Fruit fly (Drosophila melanogaster) whole organism, prepupa: Measurements from ENCODE around the gene ovm.
A peak's percentile ranks its signal among the peaks of the same experiment; 100 is the strongest.

ENCODE experiments used
- Blimp-1 ChIP-seq: fragments of 200-800 bp; sonication (Bioruptor generic); optimal IDR thresholded peaks from 3 replicates; lab custom pipeline; 2017; ENCODE audit warnings: missing biosample characterization, missing genetic modification characterization, mild to moderate bottlenecking, moderate library complexity, missing genetic modification reagents
- CG10669 ChIP-seq: fragments of 200-800 bp; sonication (Bioruptor generic); optimal IDR thresholded peaks from 3 replicates; lab custom pipeline; 2018; ENCODE audit warnings: missing biosample characterization, mild to moderate bottlenecking, missing genetic modification characterization, moderate library complexity
- CG11294 ChIP-seq: fragments of 200-800 bp; sonication (Bioruptor generic); IDR thresholded peaks from 2 replicates; pipeline ENCODE4 v1.3.6; 2022; ENCODE audit warnings: missing biosample characterization, missing genetic modification characterization
- CG11902 ChIP-seq: fragments of 200-800 bp; sonication (Bioruptor generic); optimal IDR thresholded peaks from 3 replicates; lab custom pipeline; 2016; ENCODE audit warnings: missing biosample characterization, missing genetic modification characterization
- CG15336 ChIP-seq: fragments of 200-800 bp; sonication (Bioruptor generic); IDR thresholded peaks from 2 replicates; pipeline ENCODE4 v1.3.6; 2022; ENCODE audit warnings: missing biosample characterization, missing genetic modification characterization
- CG16779 ChIP-seq: fragments of 200-800 bp; sonication (Bioruptor generic); optimal IDR thresholded peaks from 3 replicates; lab custom pipeline; 2017; ENCODE audit warnings: missing biosample characterization, mild to moderate bottlenecking, missing genetic modification characterization
- CG3032 ChIP-seq: fragments of 200-800 bp; optimal IDR thresholded peaks from 2 replicates; lab custom pipeline; 2019; ENCODE audit warnings: missing biosample characterization, mild to moderate bottlenecking, missing genetic modification characterization, moderate library complexity
- CG32006 ChIP-seq: fragments of 200-800 bp; sonication (Bioruptor generic); optimal IDR thresholded peaks from 3 replicates; lab custom pipeline; 2017; ENCODE audit warnings: missing biosample characterization, mild to moderate bottlenecking, missing genetic modification characterization
- CG34406 ChIP-seq: fragments of 200-800 bp; sonication (Bioruptor generic); optimal IDR thresholded peaks from 3 replicates; lab custom pipeline; 2016; ENCODE audit warnings: missing biosample characterization, missing genetic modification characterization
- CG3919 ChIP-seq: fragments of 200-800 bp; sonication (Bioruptor generic); optimal IDR thresholded peaks from 3 replicates; lab custom pipeline; 2016; ENCODE audit warnings: missing biosample characterization, missing genetic modification characterization
- CG4318 ChIP-seq: fragments of 200-800 bp; sonication (Bioruptor generic); optimal IDR thresholded peaks from 3 replicates; lab custom pipeline; 2017; ENCODE audit warnings: missing biosample characterization, mild to moderate bottlenecking, missing genetic modification characterization
- CG6163 ChIP-seq: fragments of 200-800 bp; sonication (Bioruptor generic); IDR thresholded peaks from 3 replicates; pipeline ENCODE4 v1.3.6; 2022; ENCODE audit warnings: missing biosample characterization, missing genetic modification characterization
- CG6276 ChIP-seq: fragments of 200-800 bp; sonication (Bioruptor generic); optimal IDR thresholded peaks from 2 replicates; lab custom pipeline; 2017; ENCODE audit warnings: missing biosample characterization, mild to moderate bottlenecking, missing genetic modification characterization
- CG6792 ChIP-seq: fragments of 200-800 bp; sonication (Bioruptor generic); optimal IDR thresholded peaks from 3 replicates; lab custom pipeline; 2016; ENCODE audit warnings: missing biosample characterization, missing genetic modification characterization
- CG6854 ChIP-seq: fragments of 200-800 bp; sonication (Bioruptor generic); optimal IDR thresholded peaks from 2 replicates; lab custom pipeline; 2017; ENCODE audit warnings: missing biosample characterization, mild to moderate bottlenecking, missing genetic modification characterization
- CG7368 ChIP-seq: fragments of 200-800 bp; sonication (Bioruptor generic); optimal IDR thresholded peaks from 3 replicates; lab custom pipeline; 2016; ENCODE audit warnings: missing biosample characterization, missing genetic modification characterization
- CG8319 ChIP-seq: fragments of 200-800 bp; sonication (Bioruptor generic); optimal IDR thresholded peaks from 3 replicates; lab custom pipeline; 2016; ENCODE audit warnings: missing biosample characterization, missing genetic modification characterization
- CG9139 ChIP-seq: fragments of 200-800 bp; sonication (Bioruptor generic); optimal IDR thresholded peaks from 3 replicates; lab custom pipeline; 2017; ENCODE audit warnings: missing biosample characterization, mild to moderate bottlenecking, missing genetic modification characterization
- Eip78C ChIP-seq: fragments of 200-800 bp; sonication (Bioruptor generic); peaks from one replicate; lab custom pipeline; 2016; ENCODE audit warnings: missing biosample characterization, missing genetic modification characterization
- Eip93F ChIP-seq: fragments of 200-800 bp; sonication (Bioruptor generic); optimal IDR thresholded peaks from 2 replicates; lab custom pipeline; 2016; ENCODE audit warnings: missing biosample characterization, mild to moderate bottlenecking, missing genetic modification characterization
- Ets21C ChIP-seq: fragments of 200-800 bp; sonication (Bioruptor generic); optimal IDR thresholded peaks from 3 replicates; lab custom pipeline; 2016; ENCODE audit warnings: missing biosample characterization, missing genetic modification characterization
- Ets96B ChIP-seq: fragments of 200-800 bp; optimal IDR thresholded peaks from 2 replicates; lab custom pipeline; 2019; ENCODE audit warnings: missing biosample characterization, mild to moderate bottlenecking, missing genetic modification characterization, moderate library complexity
- Hr38 ChIP-seq: sonication (Bioruptor generic); optimal IDR thresholded peaks from 2 replicates; lab custom pipeline; 2016; ENCODE audit warnings: missing biosample characterization, missing genetic modification characterization
- Hr39 ChIP-seq: fragments of 200-800 bp; sonication (Bioruptor generic); optimal IDR thresholded peaks from 2 replicates; lab custom pipeline; 2016; ENCODE audit warnings: missing biosample characterization, missing genetic modification characterization
- Lpt ChIP-seq: fragments of 200-800 bp; sonication (Bioruptor generic); optimal IDR thresholded peaks from 3 replicates; lab custom pipeline; 2016; ENCODE audit warnings: missing biosample characterization, missing genetic modification characterization
- Smox ChIP-seq: fragments of 200-800 bp; sonication (Bioruptor generic); optimal IDR thresholded peaks from 3 replicates; lab custom pipeline; 2016; ENCODE audit warnings: missing biosample characterization, missing genetic modification characterization
- Sox102F ChIP-seq: fragments of 200-800 bp; sonication (Bioruptor generic); optimal IDR thresholded peaks from 2 replicates; lab custom pipeline; 2016; ENCODE audit warnings: missing biosample characterization, mild to moderate bottlenecking, missing genetic modification characterization
- Sox15 ChIP-seq: fragments of 200-800 bp; sonication (Bioruptor generic); optimal IDR thresholded peaks from 3 replicates; lab custom pipeline; 2016; ENCODE audit warnings: missing biosample characterization, missing genetic modification characterization
- achi ChIP-seq: fragments of 200-800 bp; sonication (Bioruptor generic); optimal IDR thresholded peaks from 3 replicates; lab custom pipeline; 2016; ENCODE audit warnings: missing biosample characterization, missing genetic modification characterization
- cyc ChIP-seq: fragments of 200-800 bp; sonication (Bioruptor generic); optimal IDR thresholded peaks from 3 replicates; lab custom pipeline; 2016; ENCODE audit warnings: missing biosample characterization, missing genetic modification characterization
- dac ChIP-seq: fragments of 200-800 bp; sonication (Bioruptor generic); optimal IDR thresholded peaks from 2 replicates; lab custom pipeline; 2017; ENCODE audit warnings: missing biosample characterization, mild to moderate bottlenecking, missing genetic modification characterization
- dsx ChIP-seq: fragments of 200-800 bp; optimal IDR thresholded peaks from 3 replicates; lab custom pipeline; 2019; ENCODE audit warnings: missing biosample characterization, mild to moderate bottlenecking, missing genetic modification characterization, moderate library complexity; ENCODE audit not compliant: poor library complexity, severe bottlenecking
- fd85E ChIP-seq: fragments of 200-800 bp; sonication (Bioruptor generic); optimal IDR thresholded peaks from 3 replicates; lab custom pipeline; 2016; ENCODE audit warnings: missing biosample characterization, missing genetic modification characterization
- fkh ChIP-seq: fragments of 200-800 bp; sonication (Bioruptor generic); optimal IDR thresholded peaks from 3 replicates; lab custom pipeline; 2017; ENCODE audit warnings: missing biosample characterization, mild to moderate bottlenecking, missing genetic modification characterization, moderate library complexity
- lz ChIP-seq: fragments of 200-800 bp; sonication (Bioruptor generic); optimal IDR thresholded peaks from 3 replicates; lab custom pipeline; 2016; ENCODE audit warnings: missing biosample characterization, missing genetic modification characterization
- net ChIP-seq: fragments of 200-800 bp; sonication (Bioruptor generic); optimal IDR thresholded peaks from 3 replicates; lab custom pipeline; 2016; ENCODE audit warnings: missing biosample characterization, missing genetic modification characterization
- pdm3 ChIP-seq: fragments of 200-800 bp; sonication (Bioruptor generic); optimal IDR thresholded peaks from 3 replicates; lab custom pipeline; 2016; ENCODE audit warnings: missing biosample characterization, missing genetic modification characterization
- spab ChIP-seq: fragments of 200-800 bp; sonication (Bioruptor generic); optimal IDR thresholded peaks from 2 replicates; lab custom pipeline; 2017; ENCODE audit warnings: missing biosample characterization, mild to moderate bottlenecking, missing genetic modification characterization, missing genetic modification reagents
- ss ChIP-seq, 2 experiments: fragments of 200-800 bp; sonication (Bioruptor generic); optimal IDR thresholded peaks; 2 replicates in 1 of 2; 3 replicates in 1 of 2; lab custom pipeline; 2017 to 2018; ENCODE audit warnings: mild to moderate bottlenecking in 2 of 2, missing biosample characterization in 2 of 2, missing genetic modification characterization in 2 of 2, moderate library complexity in 1 of 2
- topi ChIP-seq: fragments of 200-800 bp; sonication (Bioruptor generic); optimal IDR thresholded peaks from 3 replicates; lab custom pipeline; 2016; ENCODE audit warnings: missing biosample characterization, missing genetic modification characterization

Gene ovm

dm6 chr2L:120492-121455, 20.0 kb downstream of the ovm start (continued):
- TF ChIP-seq CG9139 (no peak), dsx (no peak), Ets21C (peak; percentile 6), CG11902 (GFP tag; lab: Kevin White, UChicago) (no peak), Hr39 (GFP tag; lab: Kevin White, UChicago) (no peak), fd85E (GFP tag; lab: Kevin White, UChicago) (no peak), dac (no peak), CG15336 (GFP tag; lab: Robert Waterston, UW) (no peak; the same call in 1 of the 2 replicates), fkh (no peak), CG3919 (GFP tag; lab: Kevin White, UChicago) (no peak), topi (GFP tag; lab: Kevin White, UChicago) (peak; percentile 32), Smox (GFP tag; lab: Kevin White, UChicago) (no peak), CG3032 (tag; lab: Kevin White, UChicago) (no peak), lz (GFP tag; lab: Kevin White, UChicago) (no peak), Sox102F (GFP tag; lab: Kevin White, UChicago) (no peak), CG8319 (no peak), CG32006 (peak; percentile 74), Lpt (GFP tag; lab: Kevin White, UChicago) (no peak), net (no peak), cyc (no peak), CG34406 (GFP tag; lab: Kevin White, UChicago) (no peak), CG4318 (peak; percentile 62), achi (peak; percentile 20), CG11294 (GFP tag; lab: Robert Waterston, UW) (no peak), Ets96B (tag; lab: Kevin White, UChicago) (no peak), Eip78C (GFP tag; lab: Kevin White, UChicago) (peak; percentile 76), CG6163 (GFP tag; lab: Robert Waterston, UW) (no peak), Hr38 (GFP tag; lab: Kevin White, UChicago) (no peak), pdm3 (GFP tag; lab: Kevin White, UChicago) (no peak), spab (GFP tag; lab: Kevin White, UChicago) (no peak), CG7368 (GFP tag; lab: Kevin White, UChicago) (peak; percentile 27), CG6276 (GFP tag; lab: Kevin White, UChicago) (peak; percentile 65), CG6792 (GFP tag; lab: Kevin White, UChicago) (no peak), Blimp-1 (no peak), ss (GFP tag; optimal IDR thresholded peaks at IDR 0.05; lab: Kevin White, UChicago) (no peak), CG6854 (no peak), CG16779 (tag; lab: Kevin White, UChicago) (no peak), Eip93F (peak; percentile 8), Sox15 (GFP tag; lab: Kevin White, UChicago) (no peak)

- TF ChIP-seq fkh (peak; percentile 60), spab (GFP tag; lab: Kevin White, UChicago) (no peak)
Observed at dm6 chr2L:117750-118149, 23.0 kb downstream of the ovm start.

DNA sequence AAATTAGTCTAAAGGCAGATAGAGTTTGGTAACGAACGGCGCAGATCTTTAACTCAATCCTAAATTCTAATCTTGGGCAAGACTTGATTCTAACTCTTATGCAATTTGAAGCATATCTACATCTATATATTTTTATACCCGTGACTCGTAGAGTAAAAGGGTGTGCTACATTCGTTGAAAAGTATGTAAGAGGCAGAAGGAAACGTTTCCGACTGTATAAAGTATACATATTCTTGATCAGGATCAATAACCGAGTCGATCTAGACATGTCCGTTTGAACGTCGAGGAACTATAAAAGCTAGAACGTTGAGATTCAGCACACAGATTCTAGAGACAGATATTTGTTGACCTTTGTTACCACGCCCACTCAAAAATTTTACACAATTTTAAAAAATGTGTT, 24.4 kb downstream of the ovm start, which contains the start of gene CG13694:
TSS of gene CG13694 (minus strand) at position 101 of the 400 bp plus-strand sequence.
- TF ChIP-seq Sox15 (GFP tag; lab: Kevin White, UChicago) (no peak), CG10669 (GFP tag; lab: Kevin White, UChicago) (no peak)
